Fruit fly (Drosophila melanogaster): ENCODE measurements around the gene RhoGAP71E.

Gene RhoGAP71E

dm6 chr3L:15625676-15626414 lies 37.2 kb downstream of the RhoGAP71E start (continued):
- peak; percentile 85 for TF ChIP-seq NfI (GFP tag; optimal IDR thresholded peaks at IDR 0.05)
- TF ChIP-seq Oli (tag; optimal IDR thresholded peaks at IDR 0.05), result peak; percentile 95
- peak in 1 of 2 experiments; percentile 95 for TF ChIP-seq Eip74EF (GFP tag; optimal IDR thresholded peaks at IDR 0.05)
- peak; percentile 12 for TF ChIP-seq pb (GFP tag; optimal IDR thresholded peaks at IDR 0.05)
- TF ChIP-seq CG30403 (GFP tag; optimal IDR thresholded peaks at IDR 0.05), result peak; percentile 95
- TF ChIP-seq CG16815 (GFP tag; optimal IDR thresholded peaks at IDR 0.05), result peak; percentile 85
- peak; percentile 90 for TF ChIP-seq CG6689 (GFP tag; IDR thresholded peaks at IDR 0.05)
- TF ChIP-seq Hsf (GFP tag; optimal IDR thresholded peaks at IDR 0.05), result peak; percentile 69
- peak; percentile 75 for TF ChIP-seq CG12155 (GFP tag; optimal IDR thresholded peaks at IDR 0.05)
- peak; percentile 89 for TF ChIP-seq cg (GFP tag; optimal IDR thresholded peaks at IDR 0.05)
- peak; percentile 80 for TF ChIP-seq kni (GFP tag; optimal IDR thresholded peaks at IDR 0.05)
- no peak for TF ChIP-seq slp2 (GFP tag; optimal IDR thresholded peaks at IDR 0.05)
- TF ChIP-seq CG3407 (GFP tag; optimal IDR thresholded peaks at IDR 0.05), result peak; percentile 86
- TF ChIP-seq CG13424 (tag; optimal IDR thresholded peaks at IDR 0.05), result peak; percentile 94
- peak; percentile 34 for TF ChIP-seq bab2 (GFP tag; optimal IDR thresholded peaks at IDR 0.05)
- TF ChIP-seq Rx (GFP tag; IDR thresholded peaks at IDR 0.05), result no peak
- no peak for TF ChIP-seq CkIIα-i1 (GFP tag; IDR thresholded peaks at IDR 0.05)
- no peak for TF ChIP-seq CG4282 (GFP tag; optimal IDR thresholded peaks at IDR 0.05)
- TF ChIP-seq ato (GFP tag; IDR thresholded peaks at IDR 0.05; ENCODE audit: partially characterized antibody), result no peak
- no peak for TF ChIP-seq NC2α (GFP tag; optimal IDR thresholded peaks at IDR 0.05)
- TF ChIP-seq tin (GFP tag; optimal IDR thresholded peaks at IDR 0.05), result peak; percentile 90
- TF ChIP-seq sna (GFP tag; IDR thresholded peaks at IDR 0.05; ENCODE audit: partially characterized antibody), result no peak
- peak; percentile 82 for TF ChIP-seq CG5180 (GFP tag; optimal IDR thresholded peaks at IDR 0.05)
- TF ChIP-seq yki (optimal IDR thresholded peaks at IDR 0.05), result peak; percentile 5
- TF ChIP-seq cwo (GFP tag; optimal IDR thresholded peaks at IDR 0.05), result peak; percentile 88
- TF ChIP-seq fd96Cb (tag; optimal IDR thresholded peaks at IDR 0.05), result peak; percentile 97
- TF ChIP-seq CG8765 (GFP tag; IDR thresholded peaks at IDR 0.05), result peak; percentile 34; the same call in 1 of the 2 replicates
- no peak; the same call in 2 of the 3 replicates for TF ChIP-seq CG11456 (GFP tag; IDR thresholded peaks at IDR 0.05)
- TF ChIP-seq unc-4 (GFP tag; IDR thresholded peaks at IDR 0.05; ENCODE audit: partially characterized antibody), result no peak
- no peak for TF ChIP-seq ham (GFP tag; IDR thresholded peaks at IDR 0.05)
- TF ChIP-seq kah (GFP tag; optimal IDR thresholded peaks at IDR 0.05), result peak; percentile 52
- peak; percentile 13 for TF ChIP-seq Atf3 (GFP tag; optimal IDR thresholded peaks at IDR 0.05)
- TF ChIP-seq ash1 (GFP tag; optimal IDR thresholded peaks at IDR 0.05), result no peak
- TF ChIP-seq CG12744 (GFP tag; optimal IDR thresholded peaks at IDR 0.05), result no peak
- TF ChIP-seq CG17802 (tag; optimal IDR thresholded peaks at IDR 0.05), result peak; percentile 57
- no peak for TF ChIP-seq tx (GFP tag; optimal IDR thresholded peaks at IDR 0.05)
- peak; percentile 91 for TF ChIP-seq CG17829 (tag; optimal IDR thresholded peaks at IDR 0.05)
- peak; percentile 91 for TF ChIP-seq Asciz (GFP tag; optimal IDR thresholded peaks at IDR 0.05)
- no peak for TF ChIP-seq CG2129 (GFP tag; IDR thresholded peaks at IDR 0.05; ENCODE audit: partially characterized antibody)
- TF ChIP-seq CG34224 (GFP tag; IDR thresholded peaks at IDR 0.05; ENCODE audit: partially characterized antibody), result no peak
- no peak for TF ChIP-seq eyg (GFP tag; optimal IDR thresholded peaks at IDR 0.05)
- TF ChIP-seq CG15514 (GFP tag; optimal IDR thresholded peaks at IDR 0.05), result peak; percentile 57
- peak; percentile 94 for TF ChIP-seq CG14710 (tag; optimal IDR thresholded peaks at IDR 0.05)
- peak; percentile 46; the same call in 1 of the 2 replicates for TF ChIP-seq NFAT (GFP tag; IDR thresholded peaks at IDR 0.05)
- peak; percentile 83 for TF ChIP-seq Ada2b (GFP tag; IDR thresholded peaks at IDR 0.05)
- TF ChIP-seq ab (GFP tag; optimal IDR thresholded peaks at IDR 0.05), result no peak
- peak; percentile 48 for TF ChIP-seq Ravus (GFP tag; IDR thresholded peaks at IDR 0.05)
- TF ChIP-seq CG12659 (GFP tag; optimal IDR thresholded peaks at IDR 0.05), result peak; percentile 91
- peak; percentile 69 for TF ChIP-seq dmrt11E (tag; optimal IDR thresholded peaks at IDR 0.05)

Data from whole organism, embryonic.